Worm (Caenorhabditis elegans) whole organism, mixed stage, embryonic: ENCODE measurements around the gene cls-2.

Source experiments
- mab-5 ChIP-seq: fragments of 150-350 bp; optimal IDR thresholded peaks from 2 replicates; lab custom pipeline; 2014; ENCODE audit warnings: missing biosample characterization, missing genetic modification characterization
- nhr-12 ChIP-seq: fragments of 150-350 bp; optimal IDR thresholded peaks from 2 replicates; lab custom pipeline; 2014; ENCODE audit warnings: missing biosample characterization, missing genetic modification characterization
- sem-2 ChIP-seq: fragments of 200-800 bp; sonication (Bioruptor generic); optimal IDR thresholded peaks from 2 replicates; lab custom pipeline; 2018; ENCODE audit warnings: mild to moderate bottlenecking, missing genetic modification characterization, missing compliant biosample characterization
- snpc-4 ChIP-seq: fragments of 150-350 bp; optimal IDR thresholded peaks from 2 replicates; lab custom pipeline; 2014; ENCODE audit warnings: missing biosample characterization, missing genetic modification characterization
- sptf-1 ChIP-seq: sonication (generic microtip); optimal IDR thresholded peaks from 2 replicates; lab custom pipeline; 2017; ENCODE audit warnings: mild to moderate bottlenecking, missing genetic modification characterization, moderate library complexity, missing compliant biosample characterization
- unc-62 ChIP-seq: fragments of 150-350 bp; optimal IDR thresholded peaks from 2 replicates; lab custom pipeline; 2014; ENCODE audit warnings: missing biosample characterization, missing genetic modification reagents, missing genetic modification characterization
- ztf-11 ChIP-seq: fragments of 150-350 bp; optimal IDR thresholded peaks from 2 replicates; lab custom pipeline; 2014; ENCODE audit warnings: missing biosample characterization, missing genetic modification characterization

DNA sequence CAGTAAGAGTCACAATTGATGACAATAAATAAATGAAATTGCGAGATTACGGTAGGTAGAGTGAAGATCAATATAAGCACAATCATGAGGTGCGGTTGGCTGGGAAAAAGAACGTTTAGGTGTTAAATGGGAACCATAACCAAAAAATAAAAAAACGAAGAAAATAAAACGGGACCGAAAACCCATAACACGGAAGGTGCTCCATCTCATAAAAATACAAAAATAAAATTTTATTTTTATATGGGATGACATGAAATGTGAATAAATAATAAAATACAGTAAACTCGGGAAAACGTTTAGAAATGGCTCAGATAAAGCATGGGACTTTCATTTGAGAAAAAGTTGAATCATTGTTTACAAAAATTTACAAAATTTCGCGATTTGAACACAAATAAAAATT is 20.7 kb downstream of the cls-2 start, which contains the start of gene F02A9.7:
- TF ChIP-seq unc-62 (GFP tag; lab: Kevin White, UChicago), result no peak
- TF ChIP-seq ztf-11, result no peak
- no peak for TF ChIP-seq nhr-12 (tag; lab: Kevin White, UChicago)
- TF ChIP-seq sptf-1 (tag; lab: Kevin White, UChicago), result no peak
- no peak for TF ChIP-seq mab-5
- no peak for TF ChIP-seq snpc-4 (tag; lab: Kevin White, UChicago)
- TF ChIP-seq sem-2 (GFP tag; lab: Kevin White, UChicago), result no peak
